Fruit fly (Drosophila melanogaster) ovary, adult (tissue): ENCODE data around the gene alpha-Spec.

Experiments
- CG17801 ChIP-seq: fragments of 200-800 bp; optimal IDR thresholded peaks from 2 replicates; lab custom pipeline; 2019; ENCODE audit warnings: missing biosample characterization, mild to moderate bottlenecking, missing genetic modification characterization, moderate library complexity; ENCODE audit not compliant: partially characterized antibody

The alpha-Spec gene

DNA sequence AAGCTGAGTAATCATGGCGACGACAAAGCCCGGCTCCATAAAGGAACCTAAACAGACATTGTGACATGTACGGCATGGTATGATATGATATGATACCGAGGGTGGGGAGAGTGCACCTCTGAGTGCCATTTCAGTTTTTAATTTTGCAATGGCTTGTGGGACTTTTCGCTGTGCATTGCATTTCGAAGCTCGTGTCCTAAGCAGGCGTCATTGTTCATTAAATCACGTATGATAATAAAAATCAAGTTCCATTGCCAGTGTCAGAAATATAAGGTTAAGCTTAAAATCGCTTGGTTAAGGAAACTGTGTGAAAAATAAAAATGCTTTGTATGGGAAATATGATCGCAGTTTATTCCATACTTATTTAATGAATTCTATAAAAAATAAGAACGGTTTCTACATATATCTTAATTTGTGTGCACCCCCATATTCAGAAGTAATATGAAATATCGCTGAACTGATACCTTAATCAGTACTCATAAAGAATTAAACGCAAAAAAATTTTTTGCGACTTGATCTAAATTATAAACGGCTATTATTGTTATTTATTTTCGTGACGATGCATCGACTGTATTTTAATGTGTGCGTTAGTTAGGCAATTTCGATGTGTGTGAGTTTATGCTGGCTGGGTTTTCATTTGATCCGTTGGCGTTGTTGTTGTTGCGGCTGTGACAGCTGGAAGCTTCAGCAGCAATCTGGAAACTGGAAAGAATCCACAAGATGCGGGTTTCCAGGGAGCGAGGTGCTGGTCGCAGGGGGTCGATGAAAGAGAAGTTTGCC, 65.6 kb downstream of the alpha-Spec start:
- TF ChIP-seq CG17801 (GFP tag; lab: Kevin White, UChicago), result no peak
